In genomic region chr3L:6315693-6316092, dm6 we compare ENCODE assay signal across 4 fruit fly cellular contexts.
TF ChIP-seq lines count a peak whose summit lies in the region.

No protein-coding gene starts in this region.

- TF ChIP-seq CTCF in whole organism, embryonic (GFP tag; optimal IDR thresholded peaks at IDR 0.05; lab: Kevin White, UChicago), result no peak

TF ChIP-seq in whole organism, 6 proteins besides CTCF, POLR2A, EP300 and RAD21:
- TF ChIP-seq Dll (optimal IDR thresholded peaks at IDR 0.05; lab: Kevin White, UChicago), result no peak
- TF ChIP-seq psq (optimal IDR thresholded peaks at IDR 0.05; lab: Kevin White, UChicago), result no peak
- peak; percentile 71 for TF ChIP-seq pan (optimal IDR thresholded peaks at IDR 0.05; lab: Kevin White, UChicago)
- TF ChIP-seq CG8478 (optimal IDR thresholded peaks at IDR 0.05; lab: Kevin White, UChicago), result no peak
TF ChIP-seq in whole organism: peak in this region for 1.

TF ChIP-seq in whole organism, embryonic, 481 proteins besides CTCF, POLR2A, EP300 and RAD21:
- TF ChIP-seq D19B (GFP tag; optimal IDR thresholded peaks at IDR 0.05; lab: Kevin White, UChicago) (peak; percentile 84), CG18262 (tag; optimal IDR thresholded peaks at IDR 0.05; lab: Kevin White, UChicago) (peak; percentile 11), CG31441 (GFP tag; IDR thresholded peaks at IDR 0.05; lab: Robert Waterston, UW) (0 out of 2 replicates have a peak, but pooled peaks have one; percentile 17), chif (GFP tag; optimal IDR thresholded peaks at IDR 0.05; lab: Kevin White, UChicago) (no peak), CG4820 (GFP tag; optimal IDR thresholded peaks at IDR 0.05; lab: Kevin White, UChicago) (no peak), Ada2b (GFP tag; IDR thresholded peaks at IDR 0.05; lab: Robert Waterston, UW) (no peak), CG10979 (tag; optimal IDR thresholded peaks at IDR 0.05; lab: Kevin White, UChicago) (peak; percentile 0), Vsx1 (GFP tag; optimal IDR thresholded peaks at IDR 0.05; lab: Kevin White, UChicago) (peak; percentile 1), nmo (GFP tag; optimal IDR thresholded peaks at IDR 0.05; lab: Kevin White, UChicago) (peak; percentile 17), CG2712 (tag; optimal IDR thresholded peaks at IDR 0.05; lab: Kevin White, UChicago) (peak; percentile 28), CG17361 (GFP tag; IDR thresholded peaks at IDR 0.05; lab: Robert Waterston, UW) (0 out of 3 replicates have a peak, but pooled peaks have one; percentile 14), CG17328 (GFP tag; IDR thresholded peaks at IDR 0.05; lab: Robert Waterston, UW) (0 out of 2 replicates have a peak, but pooled peaks have one; percentile 17), pan (optimal IDR thresholded peaks at IDR 0.05; lab: Kevin White, UChicago) (peak in 1 of 2 experiments; percentile 8), pan (GFP tag; optimal IDR thresholded peaks at IDR 0.05 in 1 of 2, IDR thresholded peaks at IDR 0.05 in 1 of 2) (no peak), PHDP (tag; optimal IDR thresholded peaks at IDR 0.05; lab: Kevin White, UChicago) (peak; percentile 1), CG11504 (tag; optimal IDR thresholded peaks at IDR 0.05; lab: Kevin White, UChicago) (peak; percentile 18), Dad (GFP tag; optimal IDR thresholded peaks at IDR 0.05; lab: Kevin White, UChicago) (no peak), grau (tag; optimal IDR thresholded peaks at IDR 0.05; lab: Kevin White, UChicago) (peak; percentile 16), row (GFP tag; IDR thresholded peaks at IDR 0.05; lab: Robert Waterston, UW) (peak; percentile 65; the same call in 2 of the 3 replicates), CG12769 (tag; optimal IDR thresholded peaks at IDR 0.05; lab: Kevin White, UChicago) (peak; percentile 34), phol (tag; optimal IDR thresholded peaks at IDR 0.05; lab: Kevin White, UChicago) (peak; percentile 10), CG13123 (GFP tag; optimal IDR thresholded peaks at IDR 0.05; lab: Kevin White, UChicago) (no peak), dan (GFP tag; IDR thresholded peaks at IDR 0.05; lab: Robert Waterston, UW) (no peak), CG12391 (tag; optimal IDR thresholded peaks at IDR 0.05; lab: Kevin White, UChicago) (peak; percentile 5), CoRest (tag; optimal IDR thresholded peaks at IDR 0.05; lab: Kevin White, UChicago) (peak; percentile 11), trem (tag; optimal IDR thresholded peaks at IDR 0.05; lab: Kevin White, UChicago) (no peak)

TF ChIP-seq in whole organism, prepupa, 60 proteins besides CTCF, POLR2A, EP300 and RAD21:
- peak; percentile 4 for TF ChIP-seq esn (GFP tag; optimal IDR thresholded peaks at IDR 0.05; lab: Kevin White, UChicago)
- no peak for TF ChIP-seq CG6276 (GFP tag; optimal IDR thresholded peaks at IDR 0.05; lab: Kevin White, UChicago)
- TF ChIP-seq eg (GFP tag; IDR thresholded peaks at IDR 0.05; lab: Robert Waterston, UW), result no peak
- TF ChIP-seq CG6808 (GFP tag; optimal IDR thresholded peaks at IDR 0.05; lab: Kevin White, UChicago), result no peak
- no peak for TF ChIP-seq ss (GFP tag; optimal IDR thresholded peaks at IDR 0.05; lab: Kevin White, UChicago)
- TF ChIP-seq Met (GFP tag; optimal IDR thresholded peaks at IDR 0.05; lab: Kevin White, UChicago), result peak; percentile 12
- peak; percentile 19 for TF ChIP-seq svp (GFP tag; lab: Kevin White, UChicago)
- peak; percentile 6 for TF ChIP-seq CG34406 (GFP tag; optimal IDR thresholded peaks at IDR 0.05; lab: Kevin White, UChicago)
- no peak for TF ChIP-seq CG31627 (GFP tag; optimal IDR thresholded peaks at IDR 0.05; lab: Kevin White, UChicago)
- TF ChIP-seq salr (GFP tag; optimal IDR thresholded peaks at IDR 0.05; lab: Kevin White, UChicago), result no peak
- TF ChIP-seq Hr39 (GFP tag; optimal IDR thresholded peaks at IDR 0.05; lab: Kevin White, UChicago), result no peak
- TF ChIP-seq CG10669 (GFP tag; optimal IDR thresholded peaks at IDR 0.05; lab: Kevin White, UChicago), result no peak
- TF ChIP-seq CG8119 (GFP tag; IDR thresholded peaks at IDR 0.05; lab: Robert Waterston, UW), result no peak; the same call in 2 of the 3 replicates
- TF ChIP-seq CG7368 (GFP tag; optimal IDR thresholded peaks at IDR 0.05; lab: Kevin White, UChicago), result no peak
- TF ChIP-seq Eip78C (GFP tag; lab: Kevin White, UChicago), result peak; percentile 50
- TF ChIP-seq dac (GFP tag; optimal IDR thresholded peaks at IDR 0.05; lab: Kevin White, UChicago), result no peak
- no peak for TF ChIP-seq acj6 (GFP tag; optimal IDR thresholded peaks at IDR 0.05; lab: Kevin White, UChicago)
- TF ChIP-seq Sox15 (GFP tag; optimal IDR thresholded peaks at IDR 0.05; lab: Kevin White, UChicago), result no peak
- no peak for TF ChIP-seq OdsH (GFP tag; optimal IDR thresholded peaks at IDR 0.05; lab: Kevin White, UChicago)
- TF ChIP-seq topi (GFP tag; optimal IDR thresholded peaks at IDR 0.05; lab: Kevin White, UChicago), result no peak
- no peak for TF ChIP-seq CG6854 (GFP tag; optimal IDR thresholded peaks at IDR 0.05; lab: Kevin White, UChicago)
- no peak for TF ChIP-seq Eip93F (GFP tag; optimal IDR thresholded peaks at IDR 0.05; lab: Kevin White, UChicago)
- no peak for TF ChIP-seq Smox (GFP tag; optimal IDR thresholded peaks at IDR 0.05; lab: Kevin White, UChicago)
- peak; percentile 6 for TF ChIP-seq achi (GFP tag; optimal IDR thresholded peaks at IDR 0.05; lab: Kevin White, UChicago)
- no peak for TF ChIP-seq fd59A (GFP tag; optimal IDR thresholded peaks at IDR 0.05; lab: Kevin White, UChicago)

TF ChIP-seq in whole organism, pupa, 21 proteins besides CTCF, POLR2A, EP300 and RAD21:
- TF ChIP-seq EcR (GFP tag; optimal IDR thresholded peaks at IDR 0.05; lab: Kevin White, UChicago) (no peak), Snoo (tag; optimal IDR thresholded peaks at IDR 0.05; lab: Kevin White, UChicago) (peak; percentile 11), CG34367 (tag; optimal IDR thresholded peaks at IDR 0.05; lab: Kevin White, UChicago) (no peak)
